Worm (Caenorhabditis elegans) whole organism, midembryonic: Measurements from ENCODE around the gene hnd-1.

Source experiments
- T22C8.4 ChIP-seq: fragments of 200-800 bp; sonication (Bioruptor generic); IDR thresholded peaks from 2 replicates; pipeline ENCODE4 v1.3.6; 2022; ENCODE audit warnings: missing genetic modification characterization, missing compliant biosample characterization
- cog-1 ChIP-seq: sonication (generic microtip); optimal IDR thresholded peaks from 2 replicates; lab custom pipeline; 2016; ENCODE audit warnings: missing genetic modification characterization, missing compliant biosample characterization
- flt-1 ChIP-seq: fragments of 200-800 bp; sonication (Bioruptor generic); IDR thresholded peaks from 2 replicates; pipeline ENCODE4 v1.3.6; 2022; ENCODE audit warnings: missing genetic modification characterization, missing compliant biosample characterization
- klf-2 ChIP-seq: fragments of 200-800 bp; sonication (Bioruptor generic); conservative IDR thresholded peaks from 2 replicates; pipeline ENCODE4 v1.3.6; 2022; ENCODE audit warnings: missing genetic modification reagents, missing genetic modification characterization, missing compliant biosample characterization
- med-1 ChIP-seq: sonication (generic microtip); optimal IDR thresholded peaks from 2 replicates; lab custom pipeline; 2017; ENCODE audit warnings: missing genetic modification characterization, mild to moderate bottlenecking, missing compliant biosample characterization, antibody characterized with exemption, missing genetic modification reagents; ENCODE audit not compliant: insufficient read depth
- ref-1 ChIP-seq: fragments of 200-800 bp; sonication (Bioruptor generic); conservative IDR thresholded peaks from 2 replicates; pipeline ENCODE4 v1.3.6; 2022; ENCODE audit warnings: missing genetic modification reagents, missing genetic modification characterization, missing compliant biosample characterization
- tab-1 ChIP-seq: fragments of 200-800 bp; sonication (Bioruptor generic); IDR thresholded peaks from 2 replicates; pipeline ENCODE4 v1.3.6; 2022; ENCODE audit warnings: missing genetic modification characterization, missing compliant biosample characterization
- ztf-23 ChIP-seq: fragments of 200-800 bp; sonication (Bioruptor generic); IDR thresholded peaks from 2 replicates; pipeline ENCODE4 v1.3.6; 2022; ENCODE audit warnings: missing genetic modification reagents, missing genetic modification characterization, missing compliant biosample characterization
- ztf-29 ChIP-seq: fragments of 200-800 bp; sonication (Bioruptor generic); IDR thresholded peaks from 2 replicates; pipeline ENCODE4 v1.3.6; 2022; ENCODE audit warnings: missing genetic modification reagents, missing genetic modification characterization, missing compliant biosample characterization

The hnd-1 gene

DNA sequence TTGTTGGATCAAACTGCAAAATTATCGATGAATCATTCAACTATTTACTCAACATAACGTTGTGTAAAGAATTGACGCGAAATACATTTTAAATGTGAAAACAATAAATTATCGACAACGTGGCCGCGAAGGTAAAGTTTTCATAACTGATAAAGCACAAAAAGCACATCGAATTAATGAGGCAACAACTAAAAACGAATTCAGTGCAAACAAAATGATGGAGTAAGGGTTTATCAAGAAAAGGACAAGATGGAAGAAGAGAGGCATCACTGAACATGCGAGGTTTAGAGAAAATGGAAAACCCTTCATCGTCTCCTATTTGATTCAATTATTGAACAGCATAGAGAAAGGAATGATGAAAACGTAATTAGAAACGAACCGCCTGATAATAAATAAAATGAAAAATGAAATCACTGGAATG is 39.4 kb downstream of the hnd-1 start, which contains the start of gene D1053.4:
D1053.4 (minus strand) TSS at position 20 of the 421 bp plus-strand sequence.
- TF ChIP-seq med-1 (no peak), cog-1 (no peak), klf-2 (GFP tag; lab: Robert Waterston, UW) (no peak), tab-1 (GFP tag; lab: Robert Waterston, UW) (no peak), ztf-23 (no peak)

DNA sequence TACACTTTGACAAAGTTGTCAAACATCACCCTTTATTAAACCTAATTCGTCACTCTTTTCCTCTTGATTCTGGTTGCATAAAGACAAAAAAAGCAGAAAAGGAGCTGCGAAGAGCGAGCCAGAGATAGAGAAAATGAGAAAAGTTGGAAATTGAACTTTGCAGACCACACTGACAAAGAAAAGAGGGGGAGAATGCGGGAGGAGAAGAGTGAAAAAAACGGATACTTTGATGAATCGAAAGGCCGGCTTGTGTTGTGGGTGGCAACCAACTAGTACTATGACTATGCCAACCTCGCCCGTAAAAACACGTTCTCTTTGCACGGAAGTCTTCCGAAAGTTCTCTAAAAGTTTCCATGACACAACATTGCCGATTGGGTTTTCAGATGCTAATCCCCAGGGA is 41.3 kb downstream of the hnd-1 start:
- TF ChIP-seq cog-1 (no peak), flt-1 (no peak), klf-2 (GFP tag; lab: Robert Waterston, UW) (no peak), med-1 (no peak), ztf-23 (no peak)

DNA sequence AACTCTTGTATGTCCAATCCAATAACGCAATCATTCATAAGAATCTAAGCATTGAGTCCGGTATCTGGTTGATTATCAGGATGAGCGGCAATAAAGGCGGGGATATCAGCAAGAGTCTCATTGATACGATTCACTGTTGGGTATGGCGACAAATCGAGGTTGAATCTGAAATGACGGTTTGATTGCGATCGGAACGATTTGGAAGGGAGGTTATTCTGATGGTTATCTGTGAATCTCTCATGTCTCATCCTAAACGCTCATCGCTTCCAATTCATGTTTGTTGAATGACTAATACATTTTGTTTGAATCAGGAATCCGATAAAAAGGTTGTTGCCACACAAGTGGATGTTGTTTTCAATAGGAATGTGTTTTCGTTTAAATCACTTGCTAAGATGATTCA is 42.1 kb downstream of the hnd-1 start:
- TF ChIP-seq med-1 (no peak), tab-1 (GFP tag; lab: Robert Waterston, UW) (no peak), ref-1 (GFP tag; lab: Robert Waterston, UW) (no peak), cog-1 (no peak), flt-1 (no peak), klf-2 (GFP tag; lab: Robert Waterston, UW) (no peak), ztf-29 (GFP tag; lab: Robert Waterston, UW) (no peak), ztf-23 (no peak), T22C8.4 (no peak)

DNA sequence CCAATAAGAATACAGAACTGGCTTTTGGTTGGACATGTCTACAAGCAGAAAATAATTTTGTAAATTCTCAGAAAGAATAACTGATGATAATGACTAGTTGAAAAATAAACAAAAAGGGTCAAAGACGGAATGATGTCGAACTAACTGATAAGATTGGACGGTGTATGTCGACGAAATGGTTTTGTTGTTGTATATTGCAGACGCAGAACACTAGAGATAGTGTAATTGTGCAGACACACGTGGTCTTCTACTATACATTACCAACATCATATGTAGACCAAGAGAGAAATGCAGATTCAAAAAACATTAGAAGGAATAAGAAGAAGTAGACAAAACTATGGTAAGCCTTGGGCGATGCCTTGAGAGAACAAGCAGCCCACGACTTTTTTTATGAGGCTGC is 43.4 kb downstream of the hnd-1 start, which contains the start of the genes gst-42 and D1053.2:
gst-42 (minus strand) TSS at position 176 of the 400 bp plus-strand sequence.
D1053.2 (plus strand) TSS at position 391 of the 400 bp plus-strand sequence.
- TF ChIP-seq tab-1 (GFP tag; lab: Robert Waterston, UW) (no peak), cog-1 (no peak), klf-2 (GFP tag; lab: Robert Waterston, UW) (no peak), ztf-23 (no peak), T22C8.4 (no peak), ref-1 (GFP tag; lab: Robert Waterston, UW) (no peak), flt-1 (no peak), ztf-29 (GFP tag; lab: Robert Waterston, UW) (no peak), med-1 (no peak)

DNA sequence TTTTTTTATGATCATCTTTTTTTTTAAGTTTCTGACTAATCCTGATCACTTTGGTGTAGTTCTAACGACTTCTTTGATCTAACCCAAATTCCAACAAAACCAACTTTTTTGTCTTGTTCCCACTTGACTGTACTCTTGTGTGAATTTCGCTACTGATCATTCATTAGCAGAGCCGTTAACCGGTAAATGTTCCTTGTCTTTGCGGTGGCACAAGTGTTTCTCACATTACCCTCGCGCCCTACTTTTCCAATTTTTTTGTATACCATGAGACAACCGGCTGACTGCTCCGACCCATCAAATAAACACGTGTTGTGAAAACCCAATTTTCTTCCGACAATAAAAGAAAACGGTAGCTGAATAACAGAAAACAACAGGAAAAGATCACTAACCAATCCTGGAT is 48.4 kb downstream of the hnd-1 start:
- TF ChIP-seq T22C8.4 (no peak), ztf-23 (no peak), flt-1 (no peak), tab-1 (GFP tag; lab: Robert Waterston, UW) (no peak), ztf-29 (GFP tag; lab: Robert Waterston, UW) (no peak), ref-1 (GFP tag; lab: Robert Waterston, UW) (no peak), cog-1 (no peak), med-1 (no peak), klf-2 (GFP tag; lab: Robert Waterston, UW) (no peak)

DNA sequence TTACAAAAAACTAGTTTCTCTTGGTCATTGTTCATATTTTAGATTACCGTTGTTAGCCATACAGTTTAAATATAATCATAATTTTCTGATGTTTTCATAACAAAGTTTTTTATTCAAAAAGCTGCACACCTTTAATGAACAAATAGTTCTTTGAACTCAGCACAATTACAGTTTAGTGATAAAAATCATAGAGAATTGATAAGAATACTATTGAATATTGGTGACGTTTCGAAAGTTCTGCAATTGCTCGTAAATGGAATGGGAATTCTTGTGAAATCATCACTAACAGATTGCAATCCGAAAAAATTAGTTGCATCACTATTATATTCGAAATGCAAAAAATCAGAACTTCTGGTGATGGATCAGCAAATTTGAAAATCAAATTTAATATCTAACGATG is 49.7 kb downstream of the hnd-1 start:
- no peak for TF ChIP-seq ref-1 (GFP tag; lab: Robert Waterston, UW)
- TF ChIP-seq med-1, result no peak
- no peak for TF ChIP-seq klf-2 (GFP tag; lab: Robert Waterston, UW)
- TF ChIP-seq tab-1 (GFP tag; lab: Robert Waterston, UW), result no peak
- TF ChIP-seq ztf-29 (GFP tag; lab: Robert Waterston, UW), result no peak
- TF ChIP-seq ztf-23, result no peak
- no peak for TF ChIP-seq T22C8.4
- TF ChIP-seq cog-1, result no peak
- TF ChIP-seq flt-1, result no peak
